Fruit fly (Drosophila melanogaster) whole organism, prepupa: ENCODE results near the gene CG14440.

ENCODE experiments used
- CG10631 ChIP-seq: fragments of 200-800 bp; sonication (Bioruptor generic); optimal IDR thresholded peaks from 2 replicates; lab custom pipeline; 2016; ENCODE audit warnings: missing biosample characterization, missing genetic modification characterization
- CG10669 ChIP-seq: fragments of 200-800 bp; sonication (Bioruptor generic); optimal IDR thresholded peaks from 3 replicates; lab custom pipeline; 2018; ENCODE audit warnings: missing biosample characterization, mild to moderate bottlenecking, missing genetic modification characterization, moderate library complexity
- CG11294 ChIP-seq: fragments of 200-800 bp; sonication (Bioruptor generic); IDR thresholded peaks from 2 replicates; pipeline ENCODE4 v1.3.6; 2022; ENCODE audit warnings: missing biosample characterization, missing genetic modification characterization
- CG11762 ChIP-seq: fragments of 200-800 bp; sonication (Bioruptor generic); optimal IDR thresholded peaks from 3 replicates; lab custom pipeline; 2016; ENCODE audit warnings: missing biosample characterization, missing genetic modification characterization; ENCODE audit not compliant: insufficient read depth
- CG11902 ChIP-seq: fragments of 200-800 bp; sonication (Bioruptor generic); optimal IDR thresholded peaks from 3 replicates; lab custom pipeline; 2016; ENCODE audit warnings: missing biosample characterization, missing genetic modification characterization
- CG15336 ChIP-seq: fragments of 200-800 bp; sonication (Bioruptor generic); IDR thresholded peaks from 2 replicates; pipeline ENCODE4 v1.3.6; 2022; ENCODE audit warnings: missing biosample characterization, missing genetic modification characterization
- CG1621 ChIP-seq: fragments of 200-800 bp; sonication (Bioruptor generic); optimal IDR thresholded peaks from 3 replicates; lab custom pipeline; 2018; ENCODE audit warnings: missing biosample characterization, mild to moderate bottlenecking, missing genetic modification characterization
- CG16779 ChIP-seq: fragments of 200-800 bp; sonication (Bioruptor generic); optimal IDR thresholded peaks from 3 replicates; lab custom pipeline; 2017; ENCODE audit warnings: missing biosample characterization, mild to moderate bottlenecking, missing genetic modification characterization
- CG3032 ChIP-seq: fragments of 200-800 bp; optimal IDR thresholded peaks from 2 replicates; lab custom pipeline; 2019; ENCODE audit warnings: missing biosample characterization, mild to moderate bottlenecking, missing genetic modification characterization, moderate library complexity
- CG31627 ChIP-seq: fragments of 200-800 bp; sonication (Bioruptor generic); optimal IDR thresholded peaks from 3 replicates; lab custom pipeline; 2016; ENCODE audit warnings: missing biosample characterization, missing genetic modification characterization
- CG32006 ChIP-seq: fragments of 200-800 bp; sonication (Bioruptor generic); optimal IDR thresholded peaks from 3 replicates; lab custom pipeline; 2017; ENCODE audit warnings: missing biosample characterization, mild to moderate bottlenecking, missing genetic modification characterization
- CG34406 ChIP-seq: fragments of 200-800 bp; sonication (Bioruptor generic); optimal IDR thresholded peaks from 3 replicates; lab custom pipeline; 2016; ENCODE audit warnings: missing biosample characterization, missing genetic modification characterization
- CG3919 ChIP-seq: fragments of 200-800 bp; sonication (Bioruptor generic); optimal IDR thresholded peaks from 3 replicates; lab custom pipeline; 2016; ENCODE audit warnings: missing biosample characterization, missing genetic modification characterization
- CG4318 ChIP-seq: fragments of 200-800 bp; sonication (Bioruptor generic); optimal IDR thresholded peaks from 3 replicates; lab custom pipeline; 2017; ENCODE audit warnings: missing biosample characterization, mild to moderate bottlenecking, missing genetic modification characterization
- CG6163 ChIP-seq: fragments of 200-800 bp; sonication (Bioruptor generic); IDR thresholded peaks from 3 replicates; pipeline ENCODE4 v1.3.6; 2022; ENCODE audit warnings: missing biosample characterization, missing genetic modification characterization
- CG6276 ChIP-seq: fragments of 200-800 bp; sonication (Bioruptor generic); optimal IDR thresholded peaks from 2 replicates; lab custom pipeline; 2017; ENCODE audit warnings: missing biosample characterization, mild to moderate bottlenecking, missing genetic modification characterization
- CG6808 ChIP-seq: fragments of 200-800 bp; sonication (Bioruptor generic); optimal IDR thresholded peaks from 3 replicates; lab custom pipeline; 2017; ENCODE audit warnings: missing biosample characterization, missing genetic modification characterization, mild to moderate bottlenecking, moderate library complexity, missing genetic modification reagents
- CG7368 ChIP-seq: fragments of 200-800 bp; sonication (Bioruptor generic); optimal IDR thresholded peaks from 3 replicates; lab custom pipeline; 2016; ENCODE audit warnings: missing biosample characterization, missing genetic modification characterization
- CG8119 ChIP-seq: fragments of 200-800 bp; sonication (Bioruptor generic); IDR thresholded peaks from 3 replicates; pipeline ENCODE4 v1.3.6; 2022; ENCODE audit warnings: missing biosample characterization, missing genetic modification characterization
- CG8319 ChIP-seq: fragments of 200-800 bp; sonication (Bioruptor generic); optimal IDR thresholded peaks from 3 replicates; lab custom pipeline; 2016; ENCODE audit warnings: missing biosample characterization, missing genetic modification characterization
- CG8632 ChIP-seq: fragments of 200-800 bp; sonication (Bioruptor generic); optimal IDR thresholded peaks from 3 replicates; lab custom pipeline; 2016; ENCODE audit warnings: missing biosample characterization, missing genetic modification characterization
- Eip78C ChIP-seq: fragments of 200-800 bp; sonication (Bioruptor generic); peaks from one replicate; lab custom pipeline; 2016; ENCODE audit warnings: missing biosample characterization, missing genetic modification characterization
- Eip93F ChIP-seq: fragments of 200-800 bp; sonication (Bioruptor generic); optimal IDR thresholded peaks from 2 replicates; lab custom pipeline; 2016; ENCODE audit warnings: missing biosample characterization, mild to moderate bottlenecking, missing genetic modification characterization
- Ets21C ChIP-seq: fragments of 200-800 bp; sonication (Bioruptor generic); optimal IDR thresholded peaks from 3 replicates; lab custom pipeline; 2016; ENCODE audit warnings: missing biosample characterization, missing genetic modification characterization
- Ets96B ChIP-seq: fragments of 200-800 bp; optimal IDR thresholded peaks from 2 replicates; lab custom pipeline; 2019; ENCODE audit warnings: missing biosample characterization, mild to moderate bottlenecking, missing genetic modification characterization, moderate library complexity
- Gug ChIP-seq: fragments of 200-800 bp; sonication (Bioruptor generic); IDR thresholded peaks from 2 replicates; pipeline ENCODE4 v1.3.6; 2022; ENCODE audit warnings: missing biosample characterization, missing genetic modification characterization
- Hr38 ChIP-seq: sonication (Bioruptor generic); optimal IDR thresholded peaks from 2 replicates; lab custom pipeline; 2016; ENCODE audit warnings: missing biosample characterization, missing genetic modification characterization
- Hr4 ChIP-seq: fragments of 200-800 bp; sonication (Bioruptor generic); optimal IDR thresholded peaks from 3 replicates; lab custom pipeline; 2016; ENCODE audit warnings: missing biosample characterization, missing genetic modification characterization
- Lpt ChIP-seq: fragments of 200-800 bp; sonication (Bioruptor generic); optimal IDR thresholded peaks from 3 replicates; lab custom pipeline; 2016; ENCODE audit warnings: missing biosample characterization, missing genetic modification characterization
- Smox ChIP-seq: fragments of 200-800 bp; sonication (Bioruptor generic); optimal IDR thresholded peaks from 3 replicates; lab custom pipeline; 2016; ENCODE audit warnings: missing biosample characterization, missing genetic modification characterization
- Sox102F ChIP-seq: fragments of 200-800 bp; sonication (Bioruptor generic); optimal IDR thresholded peaks from 2 replicates; lab custom pipeline; 2016; ENCODE audit warnings: missing biosample characterization, mild to moderate bottlenecking, missing genetic modification characterization
- Sox14 ChIP-seq: fragments of 200-800 bp; sonication (Bioruptor generic); optimal IDR thresholded peaks from 3 replicates; lab custom pipeline; 2016; ENCODE audit warnings: missing biosample characterization, missing genetic modification characterization
- Sox15 ChIP-seq: fragments of 200-800 bp; sonication (Bioruptor generic); optimal IDR thresholded peaks from 3 replicates; lab custom pipeline; 2016; ENCODE audit warnings: missing biosample characterization, missing genetic modification characterization
- acj6 ChIP-seq: fragments of 200-800 bp; sonication (Bioruptor generic); optimal IDR thresholded peaks from 3 replicates; lab custom pipeline; 2016; ENCODE audit warnings: missing biosample characterization, missing genetic modification characterization
- cyc ChIP-seq: fragments of 200-800 bp; sonication (Bioruptor generic); optimal IDR thresholded peaks from 3 replicates; lab custom pipeline; 2016; ENCODE audit warnings: missing biosample characterization, missing genetic modification characterization
- dac ChIP-seq: fragments of 200-800 bp; sonication (Bioruptor generic); optimal IDR thresholded peaks from 2 replicates; lab custom pipeline; 2017; ENCODE audit warnings: missing biosample characterization, mild to moderate bottlenecking, missing genetic modification characterization
- dsx ChIP-seq: fragments of 200-800 bp; optimal IDR thresholded peaks from 3 replicates; lab custom pipeline; 2019; ENCODE audit warnings: missing biosample characterization, mild to moderate bottlenecking, missing genetic modification characterization, moderate library complexity; ENCODE audit not compliant: poor library complexity, severe bottlenecking
- eg ChIP-seq: fragments of 200-800 bp; sonication (Bioruptor generic); IDR thresholded peaks from 3 replicates; pipeline ENCODE4 v1.3.6; 2022; ENCODE audit warnings: missing biosample characterization, missing genetic modification characterization
- esn ChIP-seq: fragments of 200-800 bp; sonication (Bioruptor generic); optimal IDR thresholded peaks from 2 replicates; lab custom pipeline; 2016; ENCODE audit warnings: missing biosample characterization, mild to moderate bottlenecking, missing genetic modification characterization, moderate library complexity
- fd59A ChIP-seq: fragments of 200-800 bp; sonication (Bioruptor generic); optimal IDR thresholded peaks from 2 replicates; lab custom pipeline; 2017; ENCODE audit warnings: missing biosample characterization, mild to moderate bottlenecking, missing genetic modification characterization, missing genetic modification reagents
- fd85E ChIP-seq: fragments of 200-800 bp; sonication (Bioruptor generic); optimal IDR thresholded peaks from 3 replicates; lab custom pipeline; 2016; ENCODE audit warnings: missing biosample characterization, missing genetic modification characterization
- lz ChIP-seq: fragments of 200-800 bp; sonication (Bioruptor generic); optimal IDR thresholded peaks from 3 replicates; lab custom pipeline; 2016; ENCODE audit warnings: missing biosample characterization, missing genetic modification characterization
- net ChIP-seq: fragments of 200-800 bp; sonication (Bioruptor generic); optimal IDR thresholded peaks from 3 replicates; lab custom pipeline; 2016; ENCODE audit warnings: missing biosample characterization, missing genetic modification characterization
- salr ChIP-seq, 2 experiments: fragments of 200-800 bp; sonication (Bioruptor generic); optimal IDR thresholded peaks; 3 replicates each; lab custom pipeline; 2016 to 2018; ENCODE audit warnings: missing biosample characterization in 2 of 2, missing genetic modification characterization in 2 of 2, mild to moderate bottlenecking in 1 of 2
- svp ChIP-seq: fragments of 200-800 bp; sonication (Bioruptor generic); peaks from one replicate; lab custom pipeline; 2016; ENCODE audit warnings: missing biosample characterization, missing genetic modification characterization
- topi ChIP-seq: fragments of 200-800 bp; sonication (Bioruptor generic); optimal IDR thresholded peaks from 3 replicates; lab custom pipeline; 2016; ENCODE audit warnings: missing biosample characterization, missing genetic modification characterization
- vri ChIP-seq: fragments of 200-800 bp; sonication (Bioruptor generic); optimal IDR thresholded peaks from 3 replicates; lab custom pipeline; 2016; ENCODE audit warnings: missing biosample characterization, mild to moderate bottlenecking, missing genetic modification characterization

CG14440 gene

DNA sequence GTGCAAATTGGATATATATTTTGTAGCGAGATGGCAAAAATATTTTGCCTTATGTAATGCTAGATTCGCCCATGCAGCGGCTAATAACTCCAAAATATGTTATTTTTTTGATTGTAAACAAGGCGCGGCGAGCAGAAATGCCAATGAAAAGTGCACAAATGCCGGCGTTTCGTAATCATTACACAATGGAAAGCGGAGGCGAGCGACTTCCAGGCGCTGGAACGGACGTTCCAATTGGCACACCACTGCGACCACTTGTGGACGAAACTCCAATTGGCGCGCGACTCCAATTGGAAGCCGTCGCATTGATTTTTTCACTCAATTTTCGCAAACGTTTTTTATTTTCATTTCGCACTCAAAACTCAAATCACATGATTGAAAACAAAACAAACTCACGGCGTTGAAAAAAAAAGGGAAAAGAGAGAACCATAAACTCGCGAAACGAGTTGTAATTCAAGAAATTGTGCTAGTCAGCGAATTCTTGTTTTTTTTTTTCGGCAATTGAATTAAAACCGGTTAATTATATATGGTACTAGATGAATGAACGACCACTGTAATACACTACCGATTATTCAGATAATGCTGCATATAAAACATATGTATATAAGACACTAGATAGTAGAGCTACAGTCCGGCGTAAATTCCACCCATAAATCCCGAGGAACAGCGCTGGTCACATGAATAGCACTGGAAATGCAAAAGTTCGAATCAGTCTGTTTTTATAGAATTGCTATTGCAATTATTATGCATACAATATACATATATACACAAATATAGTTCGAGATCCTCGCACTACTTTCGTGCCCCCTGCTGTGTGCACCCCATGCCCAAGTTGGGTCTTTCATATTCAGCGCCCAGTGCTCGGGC lies 19.5 kb downstream of the CG14440 start, which contains the start of gene ND-ASHI (continued):
- TF ChIP-seq CG11762 (GFP tag; lab: Kevin White, UChicago) (peak; percentile 96), CG10631 (GFP tag; lab: Kevin White, UChicago) (peak; percentile 97), Eip93F (GFP tag; lab: Kevin White, UChicago) (peak; percentile 95), Hr38 (GFP tag; lab: Kevin White, UChicago) (peak; percentile 50), CG7368 (GFP tag; lab: Kevin White, UChicago) (peak; percentile 95), CG6808 (peak; percentile 97), eg (GFP tag; lab: Robert Waterston, UW) (peak; percentile 99), CG34406 (peak; percentile 97), CG8319 (peak; percentile 93), CG4318 (GFP tag; lab: Kevin White, UChicago) (peak; percentile 93), salr (GFP tag; optimal IDR thresholded peaks at IDR 0.05; lab: Kevin White, UChicago) (peak; percentile 94 to 95), Sox14 (GFP tag; lab: Kevin White, UChicago) (peak; percentile 97), lz (peak; percentile 97), Ets21C (peak; percentile 91), CG3919 (GFP tag; lab: Kevin White, UChicago) (peak; percentile 98), vri (peak; percentile 95), Eip78C (GFP tag; lab: Kevin White, UChicago) (peak; percentile 99), net (peak; percentile 96), Sox15 (GFP tag; lab: Kevin White, UChicago) (peak; percentile 94), CG8119 (peak; percentile 97), svp (peak; percentile 98), CG16779 (tag; lab: Kevin White, UChicago) (peak; percentile 95), Lpt (peak; percentile 96), Hr4 (peak; percentile 95), fd59A (GFP tag; lab: Kevin White, UChicago) (peak; percentile 97), CG15336 (peak; percentile 98), CG6163 (peak; percentile 99), CG11902 (GFP tag; lab: Kevin White, UChicago) (peak; percentile 94), CG11294 (GFP tag; lab: Robert Waterston, UW) (peak; percentile 95), Gug (GFP tag; lab: Robert Waterston, UW) (peak; percentile 97), esn (GFP tag; lab: Kevin White, UChicago) (peak; percentile 97), CG3032 (peak; percentile 96), Sox102F (GFP tag; lab: Kevin White, UChicago) (peak; percentile 96), Smox (GFP tag; lab: Kevin White, UChicago) (peak; percentile 96), CG31627 (GFP tag; lab: Kevin White, UChicago) (peak; percentile 95), acj6 (GFP tag; lab: Kevin White, UChicago) (peak; percentile 97)

DNA sequence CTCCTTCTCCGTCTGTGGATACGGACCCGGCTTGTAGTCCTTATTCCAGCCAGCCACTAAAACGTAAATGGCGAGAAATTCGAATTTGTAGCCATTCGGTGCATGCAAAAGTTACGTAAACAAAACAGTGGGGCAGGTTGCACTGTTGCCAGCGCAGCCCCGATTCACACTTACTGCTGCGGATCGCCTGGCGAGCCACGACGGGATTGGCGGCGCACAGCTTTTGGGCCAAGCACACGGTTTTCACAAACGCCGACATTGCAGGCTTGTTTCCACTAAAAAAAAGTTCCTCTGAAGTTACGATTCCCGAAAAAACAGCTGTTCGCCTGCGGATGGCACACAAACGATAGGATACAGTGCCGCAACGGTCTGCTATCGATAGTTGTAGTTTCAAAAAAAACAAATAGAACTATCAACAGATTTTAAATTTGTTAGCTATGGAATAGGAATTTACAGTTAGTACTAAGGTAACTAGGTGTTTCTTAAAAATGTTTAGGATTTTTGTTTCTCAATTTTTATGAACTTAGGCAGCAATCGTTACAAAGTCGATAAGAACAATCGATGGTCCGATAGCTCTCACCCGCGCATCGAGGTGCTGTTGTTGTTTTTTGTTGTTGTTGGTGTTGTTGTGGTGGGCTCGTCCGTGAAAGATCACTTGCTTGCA lies 20.4 kb downstream of the CG14440 start, which contains the start of gene Fum1:
TSS of gene Fum1 (plus strand) at position 599 of the 664 bp plus-strand sequence.
- TF ChIP-seq CG11294 (GFP tag; lab: Robert Waterston, UW) (no peak), dsx (GFP tag; lab: Kevin White, UChicago) (no peak), Sox15 (GFP tag; lab: Kevin White, UChicago) (no peak), CG8319 (no peak), Eip93F (GFP tag; lab: Kevin White, UChicago) (no peak), Eip78C (GFP tag; lab: Kevin White, UChicago) (no peak), fd59A (GFP tag; lab: Kevin White, UChicago) (no peak), fd85E (GFP tag; lab: Kevin White, UChicago) (no peak), salr (GFP tag; optimal IDR thresholded peaks at IDR 0.05; lab: Kevin White, UChicago) (no peak), esn (GFP tag; lab: Kevin White, UChicago) (peak; percentile 38), CG34406 (no peak), cyc (no peak), Hr38 (GFP tag; lab: Kevin White, UChicago) (no peak), CG1621 (tag; lab: Kevin White, UChicago) (no peak), topi (peak; percentile 23), CG3032 (peak; percentile 6), CG10669 (GFP tag; lab: Kevin White, UChicago) (no peak), CG10631 (GFP tag; lab: Kevin White, UChicago) (no peak), CG8119 (no peak), dac (GFP tag; lab: Kevin White, UChicago) (no peak), acj6 (GFP tag; lab: Kevin White, UChicago) (peak; percentile 12), Ets96B (tag; lab: Kevin White, UChicago) (no peak), CG6276 (no peak), CG8632 (GFP tag; lab: Kevin White, UChicago) (no peak), CG32006 (GFP tag; lab: Kevin White, UChicago) (no peak), lz (peak; percentile 18)
